Worm (Caenorhabditis elegans) whole organism, L2 larva: ENCODE results near the gene B0410.3.

Experiments used
- ama-1 ChIP-seq: fragments of 150-350 bp; optimal IDR thresholded peaks from 2 replicates; lab custom pipeline; 2018; ENCODE audit warnings: inconsistent platforms
- blmp-1 ChIP-seq: sonication (generic microtip); optimal IDR thresholded peaks from 2 replicates; lab custom pipeline; 2017; ENCODE audit warnings: missing genetic modification characterization, mild to moderate bottlenecking, missing compliant biosample characterization, antibody characterized with exemption, moderate library complexity; ENCODE audit not compliant: insufficient read depth
- crh-2 ChIP-seq: sonication (generic microtip); optimal IDR thresholded peaks from 2 replicates; lab custom pipeline; 2017; ENCODE audit warnings: missing biosample characterization, missing genetic modification characterization
- fos-1 ChIP-seq: fragments of 150-350 bp; optimal IDR thresholded peaks from 2 replicates; lab custom pipeline; 2014; ENCODE audit warnings: missing biosample characterization, missing genetic modification characterization
- nhr-11 ChIP-seq: fragments of 150-350 bp; optimal IDR thresholded peaks from 2 replicates; lab custom pipeline; 2014; ENCODE audit warnings: missing biosample characterization, missing genetic modification characterization
- nhr-23 ChIP-seq: fragments of 150-350 bp; optimal IDR thresholded peaks from 2 replicates; lab custom pipeline; 2014; ENCODE audit warnings: missing biosample characterization, missing genetic modification reagents, missing genetic modification characterization
- nhr-237 ChIP-seq: fragments of 150-350 bp; optimal IDR thresholded peaks from 2 replicates; lab custom pipeline; 2014; ENCODE audit warnings: missing biosample characterization, missing genetic modification characterization
- snpc-4 ChIP-seq: fragments of 150-350 bp; optimal IDR thresholded peaks from 2 replicates; lab custom pipeline; 2014; ENCODE audit warnings: missing biosample characterization, missing genetic modification characterization
- unc-39 ChIP-seq: fragments of 150-350 bp; optimal IDR thresholded peaks from 2 replicates; lab custom pipeline; 2014; ENCODE audit warnings: missing biosample characterization, missing genetic modification characterization
- unc-55 ChIP-seq: fragments of 150-350 bp; sonication (generic microtip); optimal IDR thresholded peaks from 3 replicates; lab custom pipeline; 2014; ENCODE audit warnings: missing biosample characterization, missing genetic modification reagents, missing genetic modification characterization
- ztf-11 ChIP-seq: sonication (generic microtip); optimal IDR thresholded peaks from 2 replicates; lab custom pipeline; 2017; ENCODE audit warnings: missing biosample characterization, missing genetic modification characterization

- peak; percentile 46 for TF ChIP-seq blmp-1 (tag; lab: Kevin White, UChicago)
- TF ChIP-seq nhr-237, result no peak
- TF ChIP-seq unc-39 (tag; lab: Kevin White, UChicago), result no peak
- no peak for TF ChIP-seq unc-55 (GFP tag; lab: Kevin White, UChicago)
- TF ChIP-seq ama-1 (lab: Kevin White, UChicago), result no peak
- TF ChIP-seq ztf-11 (tag; lab: Kevin White, UChicago), result no peak
- no peak for TF ChIP-seq nhr-11 (tag; lab: Kevin White, UChicago)
- TF ChIP-seq snpc-4, result no peak
- TF ChIP-seq fos-1 (tag; lab: Kevin White, UChicago), result no peak
- TF ChIP-seq nhr-23 (tag; lab: Kevin White, UChicago), result no peak
- TF ChIP-seq crh-2, result no peak
These were observed 4.4 kb upstream of the B0410.3 start for ce11 chrX:2895646-2896045.
